Fruit fly (Drosophila melanogaster) S2 (cell line): ENCODE measurements around the gene sinah.
A peak's percentile ranks its signal among the peaks of the same experiment; 100 is the strongest.

Source experiments
- CG8478 ChIP-seq: fragments of >200 bp; optimal IDR thresholded peaks from 2 replicates; lab custom pipeline; 2018
- CTCF ChIP-seq, 2 experiments: fragments of >200 bp; optimal IDR thresholded peaks; 2 replicates each; lab custom pipeline; 2018

The sinah gene

DNA sequence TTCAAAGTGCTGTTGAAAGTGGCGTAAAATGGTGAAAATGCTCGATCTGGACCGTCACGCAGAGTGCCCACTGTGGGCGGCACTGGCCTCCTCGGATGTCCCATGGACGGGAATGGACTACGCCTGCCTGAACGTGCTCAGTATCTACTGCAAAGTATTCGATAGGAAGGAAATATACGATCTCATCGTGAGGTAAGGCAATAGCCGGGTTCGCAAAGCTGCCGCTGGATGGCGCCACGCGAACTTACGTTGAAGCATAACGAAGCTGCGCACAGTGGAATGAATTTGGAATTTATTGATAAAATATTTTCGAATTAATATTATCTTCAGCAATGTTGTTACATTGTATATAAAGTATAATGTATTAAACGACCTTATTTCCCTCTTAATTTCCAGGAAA, 37.5 kb downstream of the sinah start:
- no peak for TF ChIP-seq CG8478 (lab: Kevin White, UChicago)
- TF ChIP-seq CTCF (optimal IDR thresholded peaks at IDR 0.05; lab: Kevin White, UChicago) = peak; percentile 75 to 76
